Fruit fly (Drosophila melanogaster): ENCODE results near the gene mRpS18C.

mRpS18C gene

dm6 chr3R:30459066-30459935 lies 35.5 kb downstream of the mRpS18C start, which contains the start of the genes CG2224 and CDase:
CG2224 (minus strand) TSS chr3R:30459300.
CDase (plus strand) TSS chr3R:30459521.
- TF ChIP-seq CTCF (optimal IDR thresholded peaks at IDR 0.05) (peak; percentile 7 to 14), CG8478 (optimal IDR thresholded peaks at IDR 0.05) (no peak)

DNA sequence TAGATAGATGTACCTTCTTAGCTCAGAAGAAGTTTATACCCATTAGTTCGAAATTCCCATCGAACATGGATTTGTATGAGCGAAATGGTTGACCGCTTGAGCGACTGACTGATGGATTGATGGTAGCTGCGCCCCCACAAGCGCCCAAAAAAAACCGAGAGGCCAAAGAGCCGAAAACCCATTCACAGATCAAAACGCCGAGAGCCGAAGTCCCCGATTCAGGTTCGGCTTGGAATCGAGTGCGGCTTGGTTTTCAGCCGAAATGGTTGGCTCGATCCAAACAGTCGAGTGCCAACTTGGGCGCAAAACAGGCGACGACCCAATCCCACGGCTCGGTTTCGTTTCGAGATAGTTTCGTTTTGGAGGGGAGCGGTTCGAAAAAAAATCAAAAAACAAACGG lies 36.4 kb downstream of the mRpS18C start:
- no peak for TF ChIP-seq CTCF (optimal IDR thresholded peaks at IDR 0.05)
- TF ChIP-seq CG8478 (optimal IDR thresholded peaks at IDR 0.05): no peak

DNA sequence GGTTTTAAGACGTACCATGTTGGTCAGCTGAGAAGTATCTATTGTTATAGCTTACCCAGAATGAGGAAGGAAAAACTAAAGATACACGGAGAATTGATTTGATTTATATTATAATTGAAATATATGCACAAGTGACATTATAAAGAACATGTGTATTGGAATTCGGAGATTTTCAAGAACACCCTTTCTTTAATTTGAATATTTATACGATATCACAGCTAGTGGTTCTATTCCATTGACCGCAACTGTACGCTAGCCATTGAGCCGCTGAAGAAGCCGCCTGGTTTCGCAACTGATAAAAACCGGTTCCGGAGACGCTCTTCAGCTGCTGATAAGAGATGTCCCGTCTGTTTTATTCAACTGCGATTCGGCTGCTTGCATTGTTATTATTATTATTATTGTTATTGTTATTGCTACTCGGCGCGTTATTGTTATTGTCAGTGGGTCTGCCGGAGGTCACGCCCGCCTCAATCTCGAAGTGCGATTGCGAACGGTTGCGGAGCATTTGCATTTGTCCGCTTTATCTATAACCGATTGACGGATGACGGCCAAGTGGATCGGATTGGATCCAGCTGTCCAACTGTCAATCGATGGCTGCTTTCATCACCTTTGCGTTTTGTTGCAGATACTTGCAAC lies 38.0 kb downstream of the mRpS18C start:
- no peak for TF ChIP-seq CTCF (optimal IDR thresholded peaks at IDR 0.05)
- no peak for TF ChIP-seq CG8478 (optimal IDR thresholded peaks at IDR 0.05)

DNA sequence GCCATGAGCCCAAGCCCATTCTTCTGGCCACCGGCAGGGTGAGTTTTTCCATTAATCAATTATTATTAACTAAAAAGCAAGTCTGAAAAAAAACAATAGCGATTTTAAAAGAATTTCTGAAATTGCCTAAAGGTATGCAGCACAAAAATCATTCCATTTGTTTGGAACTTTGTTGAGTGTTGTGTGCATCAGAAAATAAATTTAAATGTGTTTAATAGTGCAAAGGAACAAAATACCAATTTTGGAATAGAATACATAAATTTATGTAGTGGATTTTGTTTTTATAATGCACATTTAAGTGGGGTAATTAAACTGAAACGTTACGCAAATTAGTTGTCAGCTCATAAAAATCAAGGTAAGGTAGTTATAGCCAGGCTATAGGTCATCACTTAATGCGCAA lies 40.5 kb downstream of the mRpS18C start:
- TF ChIP-seq CG8478 (optimal IDR thresholded peaks at IDR 0.05) (no peak), CTCF (optimal IDR thresholded peaks at IDR 0.05) (no peak)

dm6 chr3R:30465775-30466494 lies 42.2 kb downstream of the mRpS18C start, which contains the start of gene PH4alphaEFB:
PH4alphaEFB (plus strand) TSS chr3R:30466050.
- TF ChIP-seq CTCF (optimal IDR thresholded peaks at IDR 0.05) (no peak), CG8478 (optimal IDR thresholded peaks at IDR 0.05) (no peak)

DNA sequence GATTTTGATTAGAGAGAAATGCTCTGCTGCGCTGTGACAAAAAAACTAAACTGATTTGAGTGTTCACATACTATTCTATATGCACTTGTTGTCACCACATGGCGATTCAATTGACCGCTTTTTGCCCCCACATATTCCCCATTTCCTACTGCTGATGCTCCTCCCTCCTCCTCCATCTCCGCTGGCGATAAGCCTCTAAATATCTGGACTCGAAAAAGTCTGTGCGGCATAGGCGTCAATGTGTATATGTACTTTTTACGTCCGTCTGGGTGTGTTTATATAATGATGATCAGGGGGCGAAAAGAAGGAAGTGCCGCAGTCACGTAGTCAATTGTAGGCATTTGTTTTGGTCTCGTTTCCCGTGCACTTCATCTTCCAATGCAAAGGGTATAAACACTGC lies 42.7 kb downstream of the mRpS18C start:
- TF ChIP-seq CTCF (optimal IDR thresholded peaks at IDR 0.05) (no peak), CG8478 (optimal IDR thresholded peaks at IDR 0.05) (no peak)

- TF ChIP-seq CTCF (optimal IDR thresholded peaks at IDR 0.05) (peak; percentile 21 to 58), CG8478 (optimal IDR thresholded peaks at IDR 0.05) (no peak)
Measured at dm6 chr3R:30467062-30467461, 43.3 kb downstream of the mRpS18C start.

DNA sequence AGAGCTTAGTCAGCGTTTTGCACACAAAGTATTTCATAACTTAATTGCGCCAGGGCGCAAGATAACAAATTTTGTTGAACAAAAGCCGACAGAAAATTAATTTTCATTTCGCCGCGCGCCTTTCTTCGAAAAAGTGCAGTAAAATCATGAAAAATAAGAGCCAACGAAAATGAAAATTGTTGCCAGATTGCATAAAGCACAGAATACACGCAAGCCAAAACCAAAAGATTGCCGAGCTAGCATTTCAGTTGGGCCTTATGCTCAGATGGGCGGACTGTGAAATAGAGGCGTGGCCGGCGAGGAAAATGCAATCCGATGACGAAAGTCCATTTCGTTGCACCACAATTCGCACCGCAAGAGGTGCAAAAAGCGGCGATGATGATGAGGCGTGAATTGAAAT lies 46.9 kb downstream of the mRpS18C start:
- no peak for TF ChIP-seq CG8478 (optimal IDR thresholded peaks at IDR 0.05)
- no peak for TF ChIP-seq CTCF (optimal IDR thresholded peaks at IDR 0.05)

DNA sequence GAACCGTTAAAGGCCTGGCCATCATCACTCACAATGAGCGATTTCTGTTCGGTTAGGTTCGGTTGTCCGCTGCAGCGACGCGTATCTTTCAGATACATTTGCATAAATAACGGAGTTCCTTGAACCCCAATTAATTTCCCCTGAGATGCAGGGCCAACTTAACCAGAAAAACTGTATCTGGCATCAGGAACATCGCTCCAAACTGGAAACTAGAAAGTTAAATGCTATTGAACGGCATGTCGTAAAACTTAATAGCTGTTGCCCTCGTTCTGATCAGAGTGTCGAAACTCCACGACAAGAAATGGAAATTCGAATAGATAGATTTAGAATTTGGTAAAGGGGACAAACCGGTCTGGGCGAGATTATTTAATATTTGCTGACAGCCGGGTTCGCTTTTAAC lies 48.6 kb downstream of the mRpS18C start:
- TF ChIP-seq CTCF (optimal IDR thresholded peaks at IDR 0.05) (no peak), CG8478 (optimal IDR thresholded peaks at IDR 0.05) (no peak)

Data from S2 (cell line).